Worm (Caenorhabditis elegans) whole organism, late embryonic: ENCODE data around the gene T28A11.19.

ENCODE experiments used
- ama-1 ChIP-seq: fragments of 150-350 bp; optimal IDR thresholded peaks from 2 replicates; lab custom pipeline; 2014
- ceh-31 ChIP-seq: sonication (generic microtip); optimal IDR thresholded peaks from 2 replicates; lab custom pipeline; 2016; ENCODE audit warnings: missing genetic modification characterization, missing compliant biosample characterization
- dmd-4 ChIP-seq: sonication (generic microtip); optimal IDR thresholded peaks from 2 replicates; lab custom pipeline; 2016; ENCODE audit warnings: borderline replicate concordance, missing genetic modification characterization, missing compliant biosample characterization
- dve-1 ChIP-seq: sonication (generic microtip); optimal IDR thresholded peaks from 2 replicates; lab custom pipeline; 2017; ENCODE audit warnings: antibody characterized with exemption, mild to moderate bottlenecking, missing genetic modification characterization, missing compliant biosample characterization
- elt-2 ChIP-seq: sonication (generic microtip); optimal IDR thresholded peaks from 2 replicates; lab custom pipeline; 2016; ENCODE audit warnings: missing genetic modification reagents, missing genetic modification characterization, missing compliant biosample characterization
- gmeb-2 ChIP-seq: sonication (generic microtip); optimal IDR thresholded peaks from 2 replicates; lab custom pipeline; 2016; ENCODE audit warnings: missing genetic modification characterization, inconsistent platforms, missing compliant biosample characterization
- hlh-6 ChIP-seq: sonication (generic microtip); optimal IDR thresholded peaks from 2 replicates; lab custom pipeline; 2016; ENCODE audit warnings: missing genotype, missing genetic modification characterization, missing compliant biosample characterization
- nfya-1 ChIP-seq: sonication (generic microtip); optimal IDR thresholded peaks from 2 replicates; lab custom pipeline; 2017; ENCODE audit warnings: missing genetic modification characterization, mild to moderate bottlenecking, missing compliant biosample characterization, antibody characterized with exemption, moderate library complexity
- pha-2 ChIP-seq: sonication (generic microtip); optimal IDR thresholded peaks from 2 replicates; lab custom pipeline; 2017; ENCODE audit warnings: mild to moderate bottlenecking, missing genetic modification characterization, missing compliant biosample characterization
- rnt-1 ChIP-seq: sonication (generic microtip); optimal IDR thresholded peaks from 2 replicates; lab custom pipeline; 2016; ENCODE audit warnings: missing genetic modification characterization, missing compliant biosample characterization
- sox-2 ChIP-seq: fragments of 200-800 bp; sonication (Bioruptor generic); IDR thresholded peaks from 2 replicates; pipeline ENCODE4 v1.3.6; 2022; ENCODE audit warnings: missing genetic modification reagents, missing genetic modification characterization, missing compliant biosample characterization
- unc-86 ChIP-seq: sonication (generic microtip); optimal IDR thresholded peaks from 2 replicates; lab custom pipeline; 2016; ENCODE audit warnings: missing genetic modification characterization, missing compliant biosample characterization

- no peak for TF ChIP-seq hlh-6 (tag; lab: Kevin White, UChicago)
- TF ChIP-seq nfya-1 = no peak
- no peak for TF ChIP-seq unc-86 (tag; lab: Kevin White, UChicago)
- no peak for TF ChIP-seq gmeb-2 (tag; lab: Kevin White, UChicago)
- no peak for TF ChIP-seq ceh-31 (tag; lab: Kevin White, UChicago)
- TF ChIP-seq dve-1 = no peak
- no peak for TF ChIP-seq rnt-1 (tag; lab: Kevin White, UChicago)
- no peak for TF ChIP-seq dmd-4 (tag; lab: Kevin White, UChicago)
- no peak for TF ChIP-seq pha-2 (tag; lab: Kevin White, UChicago)
- TF ChIP-seq sox-2 (GFP tag; lab: Robert Waterston, UW) = no peak
- TF ChIP-seq ama-1 (lab: Kevin White, UChicago) = no peak
- TF ChIP-seq elt-2 = no peak
Measured at ce11 chrV:3259168-3259622, 10.1 kb downstream of the T28A11.19 start, which contains the start of gene T28A11.16.
